Worm (Caenorhabditis elegans) whole organism, L4 larva: ENCODE results near the gene F55G1.7.

Experiments
- D1046.2 ChIP-seq: fragments of 200-800 bp; sonication (Bioruptor generic); IDR thresholded peaks from 2 replicates; pipeline ENCODE4 v1.3.6; 2022; ENCODE audit warnings: missing genetic modification characterization, missing compliant biosample characterization
- F26F4.8 ChIP-seq: fragments of 200-800 bp; sonication (Bioruptor generic); conservative IDR thresholded peaks from 2 replicates; pipeline ENCODE4 v1.3.6; 2022; ENCODE audit warnings: missing genetic modification characterization, missing compliant biosample characterization
- F37D6.2 ChIP-seq: sonication (generic microtip); optimal IDR thresholded peaks from 2 replicates; lab custom pipeline; 2016; ENCODE audit warnings: mild to moderate bottlenecking, missing genetic modification characterization, missing compliant biosample characterization
- F49E8.2 ChIP-seq: sonication (generic microtip); optimal IDR thresholded peaks from 2 replicates; lab custom pipeline; 2016; ENCODE audit warnings: missing compliant biosample characterization, mild to moderate bottlenecking, missing genetic modification characterization, borderline replicate concordance
- T20F7.1 ChIP-seq: fragments of 200-800 bp; sonication (Bioruptor generic); optimal IDR thresholded peaks from 2 replicates; lab custom pipeline; 2018; ENCODE audit warnings: mild to moderate bottlenecking, missing genetic modification characterization, missing compliant biosample characterization
- T26A8.4 ChIP-seq: fragments of 200-800 bp; sonication (Bioruptor generic); IDR thresholded peaks from 2 replicates; pipeline ENCODE4 v1.3.6; 2022; ENCODE audit warnings: missing genetic modification characterization, missing compliant biosample characterization
- Y105C5A.15 ChIP-seq: fragments of 200-800 bp; sonication (Bioruptor generic); IDR thresholded peaks from 2 replicates; pipeline ENCODE4 v1.3.6; 2022; ENCODE audit warnings: missing genetic modification characterization, missing compliant biosample characterization
- Y48G9A.11 ChIP-seq: fragments of 200-800 bp; sonication (Bioruptor generic); IDR thresholded peaks from 2 replicates; pipeline ENCODE4 v1.3.6; 2022; ENCODE audit warnings: missing genetic modification reagents, missing genetic modification characterization, missing compliant biosample characterization
- Y75B8A.6 ChIP-seq: fragments of 200-800 bp; sonication (Bioruptor generic); IDR thresholded peaks from 2 replicates; pipeline ENCODE4 v1.3.6; 2022; ENCODE audit warnings: missing genetic modification reagents, missing genetic modification characterization, missing compliant biosample characterization
- ZK337.2 ChIP-seq: fragments of 200-800 bp; sonication (Bioruptor generic); IDR thresholded peaks from 2 replicates; pipeline ENCODE4 v1.3.6; 2022; ENCODE audit warnings: missing genetic modification reagents, missing genetic modification characterization, missing compliant biosample characterization
- ZK546.5 ChIP-seq, 2 experiments: sonication (generic microtip); optimal IDR thresholded peaks; 2 replicates each; lab custom pipeline; 2017; ENCODE audit warnings: missing biosample characterization in 2 of 2, missing genetic modification characterization in 2 of 2
- ama-1 ChIP-seq: fragments of 150-350 bp; optimal IDR thresholded peaks from 2 replicates; lab custom pipeline; 2014; ENCODE audit warnings: inconsistent platforms, mixed read lengths
- ceh-28 ChIP-seq: fragments of 150-350 bp; optimal IDR thresholded peaks from 2 replicates; lab custom pipeline; 2014; ENCODE audit warnings: missing biosample characterization, missing genetic modification reagents, missing genetic modification characterization
- ceh-32 ChIP-seq: sonication (generic microtip); optimal IDR thresholded peaks from 2 replicates; lab custom pipeline; 2016; ENCODE audit warnings: mild to moderate bottlenecking, missing genetic modification characterization, missing compliant biosample characterization; ENCODE audit not compliant: poor library complexity
- ces-1 ChIP-seq: fragments of 150-350 bp; sonication (generic microtip); optimal IDR thresholded peaks from 4 replicates; lab custom pipeline; 2014; ENCODE audit warnings: missing biosample characterization, missing genetic modification reagents, missing genetic modification characterization
- cey-2 ChIP-seq: sonication (generic microtip); optimal IDR thresholded peaks from 3 replicates; lab custom pipeline; 2017; ENCODE audit warnings: missing genetic modification characterization, mild to moderate bottlenecking, missing compliant biosample characterization, antibody characterized with exemption, borderline replicate concordance; ENCODE audit not compliant: insufficient read depth
- daf-16 ChIP-seq, 3 experiments: sonication (generic microtip); optimal IDR thresholded peaks; 2 replicates each; lab custom pipeline; 2016 to 2017; ENCODE audit warnings: missing genetic modification characterization in 3 of 3, missing genetic modification reagents in 3 of 3, mild to moderate bottlenecking in 2 of 3, missing compliant biosample characterization in 2 of 3, missing biosample characterization in 1 of 3, moderate library complexity in 1 of 3
- daf-8 ChIP-seq: fragments of 200-800 bp; sonication (Bioruptor generic); IDR thresholded peaks from 2 replicates; pipeline ENCODE4 v1.3.6; 2022; ENCODE audit warnings: missing genetic modification characterization, missing compliant biosample characterization
- duxl-1 ChIP-seq: sonication (generic microtip); optimal IDR thresholded peaks from 2 replicates; lab custom pipeline; 2016; ENCODE audit warnings: mild to moderate bottlenecking, missing genetic modification characterization, moderate library complexity, missing compliant biosample characterization; ENCODE audit not compliant: poor library complexity
- egl-43 ChIP-seq: fragments of 200-800 bp; sonication (Bioruptor generic); IDR thresholded peaks from 2 replicates; pipeline ENCODE4 v1.3.6; 2022; ENCODE audit warnings: missing genetic modification reagents, missing genetic modification characterization, missing compliant biosample characterization
- fkh-10 ChIP-seq: fragments of 150-350 bp; optimal IDR thresholded peaks from 2 replicates; lab custom pipeline; 2014; ENCODE audit warnings: missing biosample characterization, missing genetic modification reagents, missing genetic modification characterization
- gei-8 ChIP-seq: fragments of 200-800 bp; sonication (Bioruptor generic); optimal IDR thresholded peaks from 2 replicates; lab custom pipeline; 2018; ENCODE audit warnings: mild to moderate bottlenecking, missing genetic modification characterization, missing compliant biosample characterization
- hlh-11 ChIP-seq: fragments of 200-800 bp; sonication (Bioruptor generic); optimal IDR thresholded peaks from 2 replicates; lab custom pipeline; 2018; ENCODE audit warnings: mild to moderate bottlenecking, missing genetic modification characterization, missing compliant biosample characterization
- hmg-1.1 ChIP-seq: fragments of 200-800 bp; sonication (Bioruptor generic); IDR thresholded peaks from 2 replicates; pipeline ENCODE4 v1.3.6; 2022; ENCODE audit warnings: missing genetic modification reagents, missing genetic modification characterization, missing compliant biosample characterization
- lin-1 ChIP-seq: fragments of 200-800 bp; sonication (Bioruptor generic); IDR thresholded peaks from 2 replicates; pipeline ENCODE4 v1.3.6; 2022; ENCODE audit warnings: missing genetic modification reagents, missing genetic modification characterization, missing compliant biosample characterization
- lin-13 ChIP-seq: fragments of 150-350 bp; optimal IDR thresholded peaks from 2 replicates; lab custom pipeline; 2014; ENCODE audit warnings: missing biosample characterization, missing genetic modification reagents, missing genetic modification characterization
- lin-15B ChIP-seq: fragments of 150-350 bp; sonication (generic microtip); optimal IDR thresholded peaks from 3 replicates; lab custom pipeline; 2014; ENCODE audit warnings: missing biosample characterization, missing genetic modification characterization
- lin-38 ChIP-seq: fragments of 200-800 bp; sonication (Bioruptor generic); IDR thresholded peaks from 2 replicates; pipeline ENCODE4 v1.3.6; 2022; ENCODE audit warnings: missing genetic modification reagents, missing genetic modification characterization, missing compliant biosample characterization
- lsy-2 ChIP-seq, 2 experiments: fragments of 150-350 bp in 1 of 2; sonication (generic microtip) in 1 of 2; optimal IDR thresholded peaks; 2 replicates each; lab custom pipeline; 2014 to 2017; ENCODE audit warnings: missing biosample characterization in 2 of 2, missing genetic modification characterization in 2 of 2
- madf-9 ChIP-seq: fragments of 200-800 bp; sonication (Bioruptor generic); conservative IDR thresholded peaks from 2 replicates; pipeline ENCODE4 v1.3.6; 2022; ENCODE audit warnings: missing genetic modification reagents, missing genetic modification characterization, missing compliant biosample characterization
- mdt-29 ChIP-seq: fragments of 200-800 bp; sonication (Bioruptor generic); IDR thresholded peaks from 2 replicates; pipeline ENCODE4 v1.3.6; 2022; ENCODE audit warnings: missing genetic modification reagents, missing genetic modification characterization, missing compliant biosample characterization
- mes-2 ChIP-seq: sonication (generic microtip); optimal IDR thresholded peaks from 2 replicates; lab custom pipeline; 2016; ENCODE audit warnings: missing genotype, mild to moderate bottlenecking, missing genetic modification characterization, missing compliant biosample characterization; ENCODE audit not compliant: poor library complexity, severe bottlenecking
- mxl-2 ChIP-seq: fragments of 200-800 bp; sonication (Bioruptor generic); conservative IDR thresholded peaks from 2 replicates; pipeline ENCODE4 v1.3.6; 2022; ENCODE audit warnings: missing genetic modification reagents, missing genetic modification characterization, missing compliant biosample characterization
- nhr-10 ChIP-seq: fragments of 150-350 bp; optimal IDR thresholded peaks from 2 replicates; lab custom pipeline; 2014; ENCODE audit warnings: missing biosample characterization, missing genetic modification characterization
- nhr-41 ChIP-seq: fragments of 200-800 bp; sonication (Bioruptor generic); IDR thresholded peaks from 2 replicates; pipeline ENCODE4 v1.3.6; 2022; ENCODE audit warnings: missing genetic modification reagents, missing genetic modification characterization, missing compliant biosample characterization
- nhr-77 ChIP-seq: fragments of 150-350 bp; optimal IDR thresholded peaks from 2 replicates; lab custom pipeline; 2014; ENCODE audit warnings: missing biosample characterization, missing genetic modification characterization
- php-3 ChIP-seq: fragments of 200-800 bp; sonication (Bioruptor generic); IDR thresholded peaks from 2 replicates; pipeline ENCODE4 v1.3.6; 2022; ENCODE audit warnings: missing genetic modification reagents, missing genetic modification characterization, missing compliant biosample characterization
- sdz-12 ChIP-seq: fragments of 200-800 bp; sonication (Bioruptor generic); optimal IDR thresholded peaks from 2 replicates; lab custom pipeline; 2018; ENCODE audit warnings: mild to moderate bottlenecking, missing genetic modification characterization, missing compliant biosample characterization
- set-16 ChIP-seq: fragments of 200-800 bp; sonication (Bioruptor generic); IDR thresholded peaks from 2 replicates; pipeline ENCODE4 v1.3.6; 2022; ENCODE audit warnings: missing genetic modification reagents, missing genetic modification characterization, missing compliant biosample characterization
- spr-3 ChIP-seq: fragments of 200-800 bp; sonication (Bioruptor generic); optimal IDR thresholded peaks from 2 replicates; lab custom pipeline; 2018; ENCODE audit warnings: mild to moderate bottlenecking, missing genetic modification characterization, missing compliant biosample characterization
- tra-1 ChIP-seq: fragments of 200-800 bp; sonication (Bioruptor generic); IDR thresholded peaks from 2 replicates; pipeline ENCODE4 v1.3.6; 2022; ENCODE audit warnings: missing genetic modification reagents, missing genetic modification characterization, missing compliant biosample characterization
- unc-130 ChIP-seq: sonication (generic microtip); optimal IDR thresholded peaks from 2 replicates; lab custom pipeline; 2016; ENCODE audit warnings: missing genetic modification reagents, missing genetic modification characterization, missing compliant biosample characterization
- unc-39 ChIP-seq: sonication (generic microtip); optimal IDR thresholded peaks from 2 replicates; lab custom pipeline; 2017; ENCODE audit warnings: missing biosample characterization, missing genetic modification characterization
- zag-1 ChIP-seq: fragments of 150-350 bp; optimal IDR thresholded peaks from 2 replicates; lab custom pipeline; 2014; ENCODE audit warnings: missing biosample characterization, missing genetic modification characterization
- zfp-2 ChIP-seq: sonication (generic microtip); optimal IDR thresholded peaks from 2 replicates; lab custom pipeline; 2016; ENCODE audit warnings: mild to moderate bottlenecking, missing genetic modification characterization, missing compliant biosample characterization
- zip-11 ChIP-seq: fragments of 200-800 bp; sonication (Bioruptor generic); IDR thresholded peaks from 2 replicates; pipeline ENCODE4 v1.3.6; 2022; ENCODE audit warnings: missing genetic modification characterization, missing compliant biosample characterization
- ztf-7 ChIP-seq: fragments of 150-350 bp; optimal IDR thresholded peaks from 2 replicates; lab custom pipeline; 2014; ENCODE audit warnings: missing biosample characterization, missing genetic modification characterization

The F55G1.7 gene

ce11 chrIV:7508850-7509249 lies 39.2 kb upstream of the F55G1.7 start (continued):
- TF ChIP-seq ceh-32 (tag; lab: Kevin White, UChicago): no peak
- TF ChIP-seq egl-43 (GFP tag; lab: Robert Waterston, UW): no peak
- no peak for TF ChIP-seq ama-1 (lab: Kevin White, UChicago)
- no peak for TF ChIP-seq zip-11
- no peak for TF ChIP-seq lin-15B
- no peak for TF ChIP-seq daf-8 (GFP tag; lab: Robert Waterston, UW)
- TF ChIP-seq unc-130: no peak
- TF ChIP-seq unc-39 (tag; lab: Kevin White, UChicago): no peak
- no peak for TF ChIP-seq sdz-12 (GFP tag; lab: Kevin White, UChicago)
- no peak for TF ChIP-seq nhr-77 (tag; lab: Kevin White, UChicago)
- TF ChIP-seq mes-2 (tag; lab: Kevin White, UChicago): peak; percentile 48
- TF ChIP-seq tra-1 (GFP tag; lab: Robert Waterston, UW): no peak
- peak; percentile 9 for TF ChIP-seq F49E8.2 (tag; lab: Kevin White, UChicago)
- TF ChIP-seq Y48G9A.11: 0 out of 2 replicates have a peak, but pooled peaks have one; percentile 47
- TF ChIP-seq lin-1 (GFP tag; lab: Robert Waterston, UW): no peak
- TF ChIP-seq lsy-2 (tag; optimal IDR thresholded peaks at IDR 0.05; lab: Kevin White, UChicago): peak in 1 of 2 experiments; percentile 91
- no peak for TF ChIP-seq ZK546.5 (tag; optimal IDR thresholded peaks at IDR 0.05; lab: Kevin White, UChicago)
- TF ChIP-seq lin-13 (GFP tag; lab: Kevin White, UChicago): no peak
- TF ChIP-seq daf-16 (GFP tag; optimal IDR thresholded peaks at IDR 0.05; lab: Kevin White, UChicago): no peak
- TF ChIP-seq daf-16 (tag; optimal IDR thresholded peaks at IDR 0.05; lab: Kevin White, UChicago): peak; percentile 16
- TF ChIP-seq nhr-41 (GFP tag; lab: Robert Waterston, UW): no peak

DNA sequence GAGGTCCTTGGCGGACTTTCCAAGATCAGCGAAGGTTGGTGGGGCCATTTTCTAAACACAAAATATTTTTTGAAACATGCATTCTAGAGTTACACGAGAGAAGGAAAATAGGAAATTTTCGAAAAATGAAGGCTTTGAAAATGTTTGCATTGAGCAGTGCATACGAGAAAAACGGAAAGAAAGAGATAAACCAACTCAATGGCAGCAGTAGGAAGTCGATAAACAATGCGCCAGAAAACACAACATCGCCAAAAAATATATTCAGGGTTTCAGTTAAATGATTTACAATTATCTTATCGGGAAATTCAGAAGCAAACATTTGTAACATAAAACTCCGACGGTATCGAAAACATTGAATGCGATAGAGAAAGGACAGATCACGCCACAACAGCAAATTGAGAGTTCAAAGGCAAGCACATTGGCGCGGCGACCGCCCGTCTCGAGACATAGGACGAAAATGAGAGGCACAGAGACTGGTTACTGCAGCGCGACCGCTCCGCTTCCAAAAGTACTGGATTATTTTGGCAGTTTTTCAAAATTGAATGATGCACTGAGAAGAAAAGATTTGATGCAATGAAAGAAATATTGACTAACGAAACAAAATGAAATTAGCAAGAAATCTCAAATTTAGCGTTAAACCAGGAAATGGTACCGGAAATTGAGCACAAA lies 38.3 kb upstream of the F55G1.7 start, which contains the start of the genes vdac-1 and R05G6.5:
vdac-1 (minus strand) TSS at position 51 of the 669 bp plus-strand sequence.
R05G6.5 (plus strand) TSS at position 527 of the 669 bp plus-strand sequence.
- TF ChIP-seq duxl-1 (tag; lab: Kevin White, UChicago) (peak; percentile 16), Y75B8A.6 (0 out of 2 replicates have a peak, but pooled peaks have one; percentile 18), nhr-41 (GFP tag; lab: Robert Waterston, UW) (peak; percentile 49; the same call in 1 of the 2 replicates), php-3 (peak; percentile 74; the same call in 1 of the 2 replicates), ztf-7 (tag; lab: Kevin White, UChicago) (peak; percentile 22), Y105C5A.15 (GFP tag; lab: Robert Waterston, UW) (no peak), lin-38 (GFP tag; lab: Robert Waterston, UW) (peak; percentile 67), zfp-2 (tag; lab: Kevin White, UChicago) (no peak), spr-3 (GFP tag; lab: Kevin White, UChicago) (no peak), unc-39 (tag; lab: Kevin White, UChicago) (no peak), ama-1 (lab: Kevin White, UChicago) (peak; percentile 24), set-16 (GFP tag; lab: Robert Waterston, UW) (no peak), cey-2 (tag; lab: Kevin White, UChicago) (no peak), gei-8 (GFP tag; lab: Kevin White, UChicago) (no peak), T20F7.1 (GFP tag; lab: Kevin White, UChicago) (peak; percentile 88), F37D6.2 (tag; lab: Kevin White, UChicago) (peak; percentile 13), ceh-32 (tag; lab: Kevin White, UChicago) (no peak), mxl-2 (GFP tag; lab: Robert Waterston, UW) (no peak), ces-1 (GFP tag; lab: Kevin White, UChicago) (no peak), hlh-11 (tag; lab: Kevin White, UChicago) (peak; percentile 95), mdt-29 (GFP tag; lab: Robert Waterston, UW) (no peak), D1046.2 (GFP tag; lab: Robert Waterston, UW) (no peak), T26A8.4 (GFP tag; lab: Robert Waterston, UW) (peak; percentile 59), ZK337.2 (no peak), nhr-10 (peak; percentile 50), zag-1 (tag; lab: Kevin White, UChicago) (no peak), madf-9 (GFP tag; lab: Robert Waterston, UW) (peak; percentile 65), lin-13 (GFP tag; lab: Kevin White, UChicago) (peak; percentile 72), fkh-10 (GFP tag; lab: Kevin White, UChicago) (peak; percentile 39), ceh-28 (tag; lab: Kevin White, UChicago) (no peak), hmg-1.1 (GFP tag; lab: Robert Waterston, UW) (peak; percentile 71), F26F4.8 (GFP tag; lab: Robert Waterston, UW) (no peak)
